Comparison of ENCODE assay signal across 3 fruit fly cellular contexts in the genomic region with DNA sequence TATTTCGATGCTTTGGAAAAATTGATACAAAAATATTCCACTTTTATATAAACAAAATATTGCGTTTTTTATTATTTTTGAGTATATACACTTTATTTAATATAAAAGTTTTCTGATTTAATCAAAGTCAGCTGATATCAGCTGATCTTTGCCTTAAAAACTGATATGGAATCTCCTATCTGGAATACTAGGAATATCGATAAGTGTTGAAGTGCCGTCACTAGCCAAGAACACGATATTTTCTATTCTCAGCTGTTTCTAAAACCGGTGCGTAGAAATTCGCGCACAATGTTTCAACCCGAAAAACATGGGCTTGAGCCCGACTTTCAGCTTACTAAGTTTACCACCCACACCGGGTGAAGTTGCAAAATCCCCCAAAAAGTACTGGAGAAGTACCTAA.
TF ChIP-seq lines count a peak whose summit lies in the region.

A gene (plus strand): TSS at position 124 of the 400 bp plus-strand sequence.

- no peak for TF ChIP-seq CTCF in whole organism, embryonic (GFP tag; optimal IDR thresholded peaks at IDR 0.05; lab: Kevin White, UChicago)

TF ChIP-seq in whole organism, adult, 20 proteins besides CTCF, POLR2A, EP300 and RAD21:
- TF ChIP-seq CG7045 (GFP tag; optimal IDR thresholded peaks at IDR 0.05; lab: Kevin White, UChicago) (no peak), CG5204 (GFP tag; optimal IDR thresholded peaks at IDR 0.05; lab: Kevin White, UChicago) (no peak), CG11617 (GFP tag; optimal IDR thresholded peaks at IDR 0.05; lab: Kevin White, UChicago) (peak; percentile 19), cic (GFP tag; optimal IDR thresholded peaks at IDR 0.05; lab: Kevin White, UChicago) (peak; percentile 16), CG14711 (tag; optimal IDR thresholded peaks at IDR 0.05; lab: Kevin White, UChicago) (peak; percentile 12), bab1 (GFP tag; optimal IDR thresholded peaks at IDR 0.05; lab: Kevin White, UChicago) (peak; percentile 69), pad (GFP tag; optimal IDR thresholded peaks at IDR 0.05; lab: Kevin White, UChicago) (no peak), Hr96 (GFP tag; optimal IDR thresholded peaks at IDR 0.05; lab: Kevin White, UChicago) (no peak), CG7101 (tag; optimal IDR thresholded peaks at IDR 0.05; lab: Kevin White, UChicago) (peak; percentile 15), Mnt (GFP tag; optimal IDR thresholded peaks at IDR 0.05; lab: Kevin White, UChicago) (peak; percentile 22), tj (GFP tag; optimal IDR thresholded peaks at IDR 0.05; lab: Kevin White, UChicago) (peak; percentile 25), Crg-1 (GFP tag; optimal IDR thresholded peaks at IDR 0.05; lab: Kevin White, UChicago) (no peak), CG33017 (tag; optimal IDR thresholded peaks at IDR 0.05; lab: Kevin White, UChicago) (no peak)

TF ChIP-seq in whole organism, embryonic, 481 proteins besides CTCF, POLR2A, EP300 and RAD21 (continues in another document):
- TF ChIP-seq disco-r (GFP tag; optimal IDR thresholded peaks at IDR 0.05; lab: Kevin White, UChicago) (no peak), Max (GFP tag; optimal IDR thresholded peaks at IDR 0.05; lab: Kevin White, UChicago) (peak; percentile 3), CG2120 (GFP tag; optimal IDR thresholded peaks at IDR 0.05; lab: Kevin White, UChicago) (peak; percentile 18), ssp (GFP tag; IDR thresholded peaks at IDR 0.05; lab: Robert Waterston, UW) (peak; percentile 17; the same call in 1 of the 2 replicates), fru (optimal IDR thresholded peaks at IDR 0.05; lab: Kevin White, UChicago) (no peak), Eip74EF (GFP tag; optimal IDR thresholded peaks at IDR 0.05; lab: Kevin White, UChicago) (no peak), Hr78 (GFP tag; optimal IDR thresholded peaks at IDR 0.05; lab: Kevin White, UChicago) (no peak), fu2 (GFP tag; optimal IDR thresholded peaks at IDR 0.05; lab: Kevin White, UChicago) (no peak), CG10209 (GFP tag; optimal IDR thresholded peaks at IDR 0.05; lab: Kevin White, UChicago) (no peak), PHDP (tag; optimal IDR thresholded peaks at IDR 0.05; lab: Kevin White, UChicago) (no peak), CG13296 (GFP tag; optimal IDR thresholded peaks at IDR 0.05; lab: Kevin White, UChicago) (peak; percentile 18), klu (GFP tag; IDR thresholded peaks at IDR 0.05; lab: Robert Waterston, UW) (no peak), lilli (GFP tag; optimal IDR thresholded peaks at IDR 0.05; lab: Kevin White, UChicago) (peak; percentile 18), az2 (GFP tag; optimal IDR thresholded peaks at IDR 0.05; lab: Kevin White, UChicago) (no peak), toy (GFP tag; IDR thresholded peaks at IDR 0.05; lab: Robert Waterston, UW) (no peak), danr (GFP tag; IDR thresholded peaks at IDR 0.05; lab: Robert Waterston, UW) (no peak), CG17912 (GFP tag; optimal IDR thresholded peaks at IDR 0.05; lab: Kevin White, UChicago) (no peak), onecut (GFP tag; IDR thresholded peaks at IDR 0.05; lab: Robert Waterston, UW) (no peak), CG7963 (GFP tag; IDR thresholded peaks at IDR 0.05; lab: Robert Waterston, UW; ENCODE audit: partially characterized antibody) (peak; percentile 52; the same call in 1 of the 3 replicates), CG1603 (tag; optimal IDR thresholded peaks at IDR 0.05; lab: Kevin White, UChicago) (peak; percentile 35), CG9727 (GFP tag; optimal IDR thresholded peaks at IDR 0.05; lab: Kevin White, UChicago) (peak; percentile 33), CG18262 (tag; optimal IDR thresholded peaks at IDR 0.05; lab: Kevin White, UChicago) (no peak), wor (GFP tag; IDR thresholded peaks at IDR 0.05; lab: Robert Waterston, UW) (no peak), CG15514 (GFP tag; optimal IDR thresholded peaks at IDR 0.05; lab: Kevin White, UChicago) (peak; percentile 51), bbx (GFP tag; IDR thresholded peaks at IDR 0.05; lab: Robert Waterston, UW; ENCODE audit: partially characterized antibody) (peak; percentile 78), D19B (GFP tag; optimal IDR thresholded peaks at IDR 0.05; lab: Kevin White, UChicago) (no peak), vvl (GFP tag; IDR thresholded peaks at IDR 0.05; lab: Robert Waterston, UW) (peak; percentile 35), CG17328 (GFP tag; IDR thresholded peaks at IDR 0.05; lab: Robert Waterston, UW) (peak; percentile 27; the same call in 1 of the 2 replicates), ttk (GFP tag; IDR thresholded peaks at IDR 0.05; lab: Robert Waterston, UW) (no peak), CG10267 (tag; optimal IDR thresholded peaks at IDR 0.05; lab: Kevin White, UChicago) (peak; percentile 19), Atf3 (GFP tag; optimal IDR thresholded peaks at IDR 0.05; lab: Kevin White, UChicago) (no peak), CG4328 (GFP tag; optimal IDR thresholded peaks at IDR 0.05; lab: Kevin White, UChicago) (no peak), BEAF-32 (GFP tag; optimal IDR thresholded peaks at IDR 0.05; lab: Kevin White, UChicago) (peak; percentile 78), Elba2 (GFP tag; optimal IDR thresholded peaks at IDR 0.05; lab: Kevin White, UChicago) (peak; percentile 23), CG8478 (optimal IDR thresholded peaks at IDR 0.05; lab: Kevin White, UChicago) (no peak), knrl (GFP tag; IDR thresholded peaks at IDR 0.05; lab: Robert Waterston, UW; ENCODE audit: partially characterized antibody) (peak; percentile 75; the same call in 2 of the 3 replicates), CG13287 (GFP tag; IDR thresholded peaks at IDR 0.05; lab: Robert Waterston, UW; ENCODE audit: partially characterized antibody) (peak; percentile 85)

TF ChIP-seq in whole organism, wandering third instar larva, 38 proteins besides CTCF, POLR2A, EP300 and RAD21:
- TF ChIP-seq dl (GFP tag; optimal IDR thresholded peaks at IDR 0.05; lab: Kevin White, UChicago; ENCODE audit: insufficient read depth in 1 of 2, partially characterized antibody in 2 of 2): no peak
- TF ChIP-seq brk (GFP tag; optimal IDR thresholded peaks at IDR 0.05; lab: Kevin White, UChicago): peak; percentile 18
- no peak for TF ChIP-seq usp (GFP tag; optimal IDR thresholded peaks at IDR 0.05; lab: Kevin White, UChicago)
- no peak for TF ChIP-seq CrebA (GFP tag; optimal IDR thresholded peaks at IDR 0.05; lab: Kevin White, UChicago; ENCODE audit: borderline replicate concordance)
- peak; percentile 10 for TF ChIP-seq Hnf4 (GFP tag; optimal IDR thresholded peaks at IDR 0.05; lab: Kevin White, UChicago)
- TF ChIP-seq fru (GFP tag; optimal IDR thresholded peaks at IDR 0.05; lab: Kevin White, UChicago): peak; percentile 10
- TF ChIP-seq CG32264 (GFP tag; optimal IDR thresholded peaks at IDR 0.05; lab: Kevin White, UChicago): no peak
- no peak for TF ChIP-seq sage (GFP tag; optimal IDR thresholded peaks at IDR 0.05; lab: Kevin White, UChicago)
- no peak for TF ChIP-seq rgr (GFP tag; optimal IDR thresholded peaks at IDR 0.05; lab: Kevin White, UChicago)
- TF ChIP-seq dsf (GFP tag; optimal IDR thresholded peaks at IDR 0.05; lab: Kevin White, UChicago; ENCODE audit: borderline replicate concordance): no peak
- TF ChIP-seq Jra (GFP tag; optimal IDR thresholded peaks at IDR 0.05; lab: Kevin White, UChicago): no peak
- no peak for TF ChIP-seq CG9705 (GFP tag; optimal IDR thresholded peaks at IDR 0.05; lab: Kevin White, UChicago)
- TF ChIP-seq Dfd (GFP tag; optimal IDR thresholded peaks at IDR 0.05; lab: Kevin White, UChicago): no peak
- no peak for TF ChIP-seq GATAd (GFP tag; optimal IDR thresholded peaks at IDR 0.05; lab: Kevin White, UChicago)
- TF ChIP-seq pan (optimal IDR thresholded peaks at IDR 0.05; lab: Kevin White, UChicago): no peak
- TF ChIP-seq dmrt93B (GFP tag; optimal IDR thresholded peaks at IDR 0.05; lab: Kevin White, UChicago): no peak
- no peak for TF ChIP-seq psq (GFP tag; optimal IDR thresholded peaks at IDR 0.05; lab: Kevin White, UChicago)
- no peak for TF ChIP-seq foxo (GFP tag; optimal IDR thresholded peaks at IDR 0.05; lab: Kevin White, UChicago)
- no peak for TF ChIP-seq woc (GFP tag; optimal IDR thresholded peaks at IDR 0.05; lab: Kevin White, UChicago)
- no peak for TF ChIP-seq lola (GFP tag; optimal IDR thresholded peaks at IDR 0.05; lab: Kevin White, UChicago)
- no peak for TF ChIP-seq Abd-B (GFP tag; optimal IDR thresholded peaks at IDR 0.05; lab: Kevin White, UChicago)
- no peak for TF ChIP-seq Hr83 (GFP tag; optimal IDR thresholded peaks at IDR 0.05; lab: Kevin White, UChicago; ENCODE audit: poor library complexity, severe bottlenecking)
- TF ChIP-seq tai (GFP tag; optimal IDR thresholded peaks at IDR 0.05; lab: Kevin White, UChicago): no peak
- no peak for TF ChIP-seq Rel (GFP tag; optimal IDR thresholded peaks at IDR 0.05; lab: Kevin White, UChicago)
- TF ChIP-seq Rel (tag; optimal IDR thresholded peaks at IDR 0.05; lab: Kevin White, UChicago): no peak
- peak; percentile 24 for TF ChIP-seq h (GFP tag; optimal IDR thresholded peaks at IDR 0.05; lab: Kevin White, UChicago)
- no peak for TF ChIP-seq HLH106 (tag; optimal IDR thresholded peaks at IDR 0.05; lab: Kevin White, UChicago)
- TF ChIP-seq Dif (GFP tag; optimal IDR thresholded peaks at IDR 0.05; lab: Kevin White, UChicago; ENCODE audit: partially characterized antibody): no peak
- no peak for TF ChIP-seq ey (GFP tag; optimal IDR thresholded peaks at IDR 0.05; lab: Kevin White, UChicago)
- no peak for TF ChIP-seq Hr78 (GFP tag; optimal IDR thresholded peaks at IDR 0.05; lab: Kevin White, UChicago)
